Worm (Caenorhabditis elegans): Measurements from ENCODE around the gene srbc-22.
A peak's percentile ranks its signal among the peaks of the same experiment; 100 is the strongest.

The srbc-22 gene

DNA sequence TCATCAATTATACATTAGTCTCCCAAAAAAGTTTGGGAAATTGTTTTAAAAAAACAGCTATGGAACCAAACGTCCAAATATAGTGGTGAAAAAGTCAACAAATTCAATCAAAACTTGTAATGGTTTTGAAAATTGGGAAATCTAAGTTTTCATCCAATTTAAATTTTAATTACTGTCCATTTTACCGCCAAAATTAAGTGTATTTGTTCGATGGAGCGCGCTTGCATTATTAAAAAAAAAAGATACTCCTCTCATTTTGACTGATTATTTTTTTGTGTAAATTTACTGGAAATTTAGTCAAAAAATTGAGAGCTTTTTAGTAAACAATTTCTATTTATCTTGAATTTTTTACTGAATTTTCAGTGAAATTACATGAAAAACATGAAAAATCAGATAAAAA, 17.5 kb downstream of the srbc-22 start:
- TF ChIP-seq arid-1 (GFP tag; conservative IDR thresholded peaks at IDR 0.05) (no peak), daf-12 (tag; optimal IDR thresholded peaks at IDR 0.05) (no peak), spr-1 (tag; optimal IDR thresholded peaks at IDR 0.05) (no peak), F44E2.7 (GFP tag; IDR thresholded peaks at IDR 0.05) (no peak), F37D6.2 (tag; optimal IDR thresholded peaks at IDR 0.05) (no peak), zag-1 (tag; optimal IDR thresholded peaks at IDR 0.05) (no peak), ZK546.5 (tag; optimal IDR thresholded peaks at IDR 0.05) (no peak), T26A8.4 (GFP tag; IDR thresholded peaks at IDR 0.05) (no peak), aly-2 (tag; optimal IDR thresholded peaks at IDR 0.05) (no peak), ceh-20 (GFP tag; IDR thresholded peaks at IDR 0.05) (no peak), zip-11 (GFP tag; IDR thresholded peaks at IDR 0.05) (no peak), gei-8 (GFP tag; optimal IDR thresholded peaks at IDR 0.05) (no peak), nhr-25 (tag; optimal IDR thresholded peaks at IDR 0.05; ENCODE audit: borderline replicate concordance, insufficient read depth) (no peak), lin-15B (tag; optimal IDR thresholded peaks at IDR 0.05) (no peak), jun-1 (tag; optimal IDR thresholded peaks at IDR 0.05) (no peak), ztf-11 (tag; optimal IDR thresholded peaks at IDR 0.05) (no peak), lim-7 (GFP tag; IDR thresholded peaks at IDR 0.05) (no peak)

DNA sequence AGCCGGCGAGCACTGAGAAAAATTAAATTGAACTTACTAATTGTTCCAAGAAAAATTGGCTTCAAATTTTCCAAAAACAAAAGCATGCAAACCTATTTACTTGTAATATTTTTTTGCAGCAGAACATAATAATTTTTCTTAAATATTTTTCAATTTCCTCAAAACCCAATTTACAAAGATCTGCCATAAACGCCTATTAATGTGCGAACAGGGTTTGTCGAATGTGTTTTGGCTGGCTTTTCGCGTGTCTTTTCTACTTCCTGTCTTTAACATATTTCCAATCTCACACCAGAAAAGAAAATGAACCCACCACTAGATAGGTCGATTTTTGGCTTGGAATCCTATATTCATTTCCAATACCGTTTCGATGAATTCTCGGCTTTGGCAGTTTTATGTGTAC, 18.3 kb downstream of the srbc-22 start, which contains the start of gene C45H4.18:
Gene C45H4.18 (plus strand): TSS at position 301 of the 400 bp plus-strand sequence.
- TF ChIP-seq daf-8 (GFP tag; IDR thresholded peaks at IDR 0.05): no peak
- no peak for TF ChIP-seq madf-9 (GFP tag; conservative IDR thresholded peaks at IDR 0.05)
- no peak for TF ChIP-seq ctbp-1 (GFP tag; IDR thresholded peaks at IDR 0.05)
- no peak for TF ChIP-seq nhr-102 (tag; optimal IDR thresholded peaks at IDR 0.05)
- TF ChIP-seq madf-5 (GFP tag; IDR thresholded peaks at IDR 0.05): no peak
- no peak for TF ChIP-seq F49E8.2 (tag; optimal IDR thresholded peaks at IDR 0.05; ENCODE audit: borderline replicate concordance)
- no peak for TF ChIP-seq dve-1 (tag; optimal IDR thresholded peaks at IDR 0.05; ENCODE audit: insufficient read depth)
- TF ChIP-seq lir-3 (tag; optimal IDR thresholded peaks at IDR 0.05): no peak
- no peak for TF ChIP-seq F37D6.2 (tag; optimal IDR thresholded peaks at IDR 0.05)
- TF ChIP-seq saeg-2 (GFP tag; IDR thresholded peaks at IDR 0.05): no peak
- no peak for TF ChIP-seq gei-8 (GFP tag; optimal IDR thresholded peaks at IDR 0.05)
- TF ChIP-seq unc-39 (tag; optimal IDR thresholded peaks at IDR 0.05): no peak
- no peak for TF ChIP-seq nhr-25 (tag; optimal IDR thresholded peaks at IDR 0.05; ENCODE audit: borderline replicate concordance, insufficient read depth)
- TF ChIP-seq zip-2 (tag; optimal IDR thresholded peaks at IDR 0.05): no peak
- TF ChIP-seq lin-1 (GFP tag; IDR thresholded peaks at IDR 0.05): no peak

DNA sequence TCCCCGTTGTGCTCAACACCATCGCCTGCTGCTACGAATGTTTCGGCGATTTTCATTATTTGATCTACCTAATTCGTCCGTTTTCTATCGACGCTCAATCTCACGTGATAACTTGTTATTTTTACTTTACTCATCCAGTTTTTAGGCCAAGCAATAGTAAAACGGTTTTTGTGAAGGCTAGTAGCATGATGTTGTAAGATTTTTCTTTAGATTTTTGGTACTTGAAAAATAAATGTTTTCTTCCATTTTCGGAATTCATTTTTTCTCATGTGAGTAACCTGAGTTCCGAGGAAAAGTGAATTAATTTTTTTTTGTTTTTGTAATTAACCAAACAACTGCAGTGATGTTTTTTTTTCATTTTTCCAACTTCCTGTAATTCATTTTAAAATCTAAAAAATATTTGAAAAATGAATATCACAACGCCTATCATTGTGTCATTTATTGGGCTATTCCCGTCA, 20.4 kb downstream of the srbc-22 start, which contains the start of gene srbc-17:
Gene srbc-17 (plus strand): TSS at position 408 of the 458 bp plus-strand sequence.
- no peak for TF ChIP-seq daf-8 (GFP tag; IDR thresholded peaks at IDR 0.05)
- TF ChIP-seq unc-62 (GFP tag; optimal IDR thresholded peaks at IDR 0.05 in 1 of 2): peak in 1 of 2 experiments; percentile 94
- no peak for TF ChIP-seq unc-62 (tag; optimal IDR thresholded peaks at IDR 0.05)

DNA sequence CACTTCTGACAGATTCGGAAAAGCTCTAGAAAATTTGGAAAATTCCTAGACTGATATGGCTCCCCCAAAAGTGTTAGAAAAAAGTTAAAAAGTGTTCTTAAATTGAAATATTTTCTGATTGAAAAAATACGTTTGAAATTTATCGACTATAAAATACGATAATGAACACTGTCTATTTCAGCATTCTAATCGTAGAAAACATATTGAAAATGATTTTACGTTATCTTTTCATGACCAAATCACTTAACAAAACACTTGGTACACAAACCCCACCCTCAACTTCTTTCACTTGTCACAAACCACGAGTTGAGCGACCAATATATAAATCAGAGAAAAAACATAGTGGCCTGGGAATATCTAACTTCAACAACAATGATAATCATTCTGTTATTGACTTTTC, 22.3 kb downstream of the srbc-22 start, which contains the start of gene cyp-33C1:
Gene cyp-33C1 (plus strand): TSS at position 301 of the 400 bp plus-strand sequence.
- TF ChIP-seq cey-2 (tag; optimal IDR thresholded peaks at IDR 0.05; ENCODE audit: borderline replicate concordance, insufficient read depth) (no peak), nhr-25 (tag; optimal IDR thresholded peaks at IDR 0.05; ENCODE audit: borderline replicate concordance, insufficient read depth) (no peak), zfp-3 (GFP tag; conservative IDR thresholded peaks at IDR 0.05) (no peak), ztf-7 (tag; optimal IDR thresholded peaks at IDR 0.05) (no peak), dve-1 (tag; optimal IDR thresholded peaks at IDR 0.05; ENCODE audit: insufficient read depth) (no peak), nhr-28 (tag; optimal IDR thresholded peaks at IDR 0.05) (peak; percentile 54), attf-4 (tag; optimal IDR thresholded peaks at IDR 0.05) (no peak), lin-29 (GFP tag; IDR thresholded peaks at IDR 0.05) (no peak)

Measured in whole organism, L4 larva.